Fruit fly (Drosophila melanogaster): ENCODE measurements around the gene CG9547.

The CG9547 gene

dm6 chr2L:6481310-6481738 is 13.0 kb downstream of the CG9547 start (continued):
- TF ChIP-seq CG34376 (GFP tag; optimal IDR thresholded peaks at IDR 0.05) = peak; percentile 77
- TF ChIP-seq CG9609 (GFP tag; optimal IDR thresholded peaks at IDR 0.05) = no peak
- peak; percentile 61; the same call in 2 of the 3 replicates for TF ChIP-seq Opbp (GFP tag; IDR thresholded peaks at IDR 0.05; ENCODE audit: partially characterized antibody)
- TF ChIP-seq peb (GFP tag; IDR thresholded peaks at IDR 0.05) = no peak
- TF ChIP-seq salm (tag; optimal IDR thresholded peaks at IDR 0.05) = peak; percentile 28
- peak; percentile 7 for TF ChIP-seq sug (tag; optimal IDR thresholded peaks at IDR 0.05)
- TF ChIP-seq CG11085 (GFP tag; IDR thresholded peaks at IDR 0.05) = no peak
- TF ChIP-seq vfl (GFP tag; optimal IDR thresholded peaks at IDR 0.05) = no peak
- no peak for TF ChIP-seq CG1529 (GFP tag; optimal IDR thresholded peaks at IDR 0.05)
- no peak for TF ChIP-seq CG8388 (GFP tag; optimal IDR thresholded peaks at IDR 0.05)
- peak; percentile 59; the same call in 2 of the 3 replicates for TF ChIP-seq zen2 (GFP tag; IDR thresholded peaks at IDR 0.05; ENCODE audit: partially characterized antibody)
- TF ChIP-seq NfI (GFP tag; optimal IDR thresholded peaks at IDR 0.05) = no peak
- peak; percentile 63; the same call in 1 of the 2 replicates for TF ChIP-seq Bgb (GFP tag; IDR thresholded peaks at IDR 0.05; ENCODE audit: partially characterized antibody)
- peak; percentile 32 for TF ChIP-seq CG18599 (GFP tag; optimal IDR thresholded peaks at IDR 0.05)
- peak; percentile 33; the same call in 1 of the 2 replicates for TF ChIP-seq CG32532 (GFP tag; IDR thresholded peaks at IDR 0.05)
- no peak for TF ChIP-seq grn (GFP tag; optimal IDR thresholded peaks at IDR 0.05)
- peak; percentile 70 for TF ChIP-seq HmgZ (tag; optimal IDR thresholded peaks at IDR 0.05)
- TF ChIP-seq CG10431 (GFP tag; optimal IDR thresholded peaks at IDR 0.05) = no peak
- no peak for TF ChIP-seq HHEX (GFP tag; optimal IDR thresholded peaks at IDR 0.05)
- peak; percentile 25 for TF ChIP-seq sna (GFP tag; IDR thresholded peaks at IDR 0.05; ENCODE audit: partially characterized antibody)
- TF ChIP-seq CG13287 (GFP tag; IDR thresholded peaks at IDR 0.05; ENCODE audit: partially characterized antibody) = peak; percentile 28
- TF ChIP-seq cwo (GFP tag; optimal IDR thresholded peaks at IDR 0.05) = peak; percentile 9
- peak; percentile 9 for TF ChIP-seq MESR4 (GFP tag; optimal IDR thresholded peaks at IDR 0.05)
- TF ChIP-seq CG8924 (tag; optimal IDR thresholded peaks at IDR 0.05) = peak; percentile 24
- TF ChIP-seq pros (GFP tag; optimal IDR thresholded peaks at IDR 0.05) = peak; percentile 61
- TF ChIP-seq sd (tag; optimal IDR thresholded peaks at IDR 0.05) = peak; percentile 1
- TF ChIP-seq az2 (GFP tag; optimal IDR thresholded peaks at IDR 0.05) = no peak
- TF ChIP-seq dysf (GFP tag; IDR thresholded peaks at IDR 0.05) = no peak
- TF ChIP-seq Sry-β (GFP tag; optimal IDR thresholded peaks at IDR 0.05) = no peak
- TF ChIP-seq CG34422 (GFP tag; IDR thresholded peaks at IDR 0.05) = peak; percentile 45; the same call in 1 of the 3 replicates
- TF ChIP-seq CG15514 (GFP tag; optimal IDR thresholded peaks at IDR 0.05) = peak; percentile 73
- TF ChIP-seq Trl (optimal IDR thresholded peaks at IDR 0.05) = peak in 1 of 2 experiments; percentile 39
- no peak for TF ChIP-seq Trl (GFP tag; optimal IDR thresholded peaks at IDR 0.05)
- peak; percentile 79 for TF ChIP-seq Deaf1 (tag; optimal IDR thresholded peaks at IDR 0.05)
- peak; percentile 81 for TF ChIP-seq Med (GFP tag)
- peak; percentile 28 for TF ChIP-seq HmgD (GFP tag; optimal IDR thresholded peaks at IDR 0.05)
- TF ChIP-seq lov (optimal IDR thresholded peaks at IDR 0.05) = no peak
- 0 out of 3 replicates have a peak, but pooled peaks have one; percentile 39 for TF ChIP-seq lov (GFP tag; IDR thresholded peaks at IDR 0.05)
- TF ChIP-seq CG1603 (tag; optimal IDR thresholded peaks at IDR 0.05) = peak; percentile 51
- no peak for TF ChIP-seq sisA (GFP tag; IDR thresholded peaks at IDR 0.05)
- no peak for TF ChIP-seq CG17912 (GFP tag; optimal IDR thresholded peaks at IDR 0.05)
- peak; percentile 51 for TF ChIP-seq vvl (GFP tag; IDR thresholded peaks at IDR 0.05)
- TF ChIP-seq Max (GFP tag; optimal IDR thresholded peaks at IDR 0.05) = no peak
- TF ChIP-seq CG42726 (GFP tag; IDR thresholded peaks at IDR 0.05; ENCODE audit: partially characterized antibody) = 0 out of 2 replicates have a peak, but pooled peaks have one; percentile 55
- no peak for TF ChIP-seq HLH54F (GFP tag; optimal IDR thresholded peaks at IDR 0.05)
- TF ChIP-seq ranshi (GFP tag; IDR thresholded peaks at IDR 0.05) = 0 out of 2 replicates have a peak, but pooled peaks have one; percentile 40
- peak; percentile 57 for TF ChIP-seq CG34224 (GFP tag; IDR thresholded peaks at IDR 0.05; ENCODE audit: partially characterized antibody)
- no peak for TF ChIP-seq lilli (GFP tag; optimal IDR thresholded peaks at IDR 0.05)
- peak; percentile 82 for TF ChIP-seq Dp (GFP tag; optimal IDR thresholded peaks at IDR 0.05)
- 0 out of 2 replicates have a peak, but pooled peaks have one; percentile 30 for TF ChIP-seq sob (GFP tag; IDR thresholded peaks at IDR 0.05)

All from whole organism, embryonic.